Fruit fly (Drosophila melanogaster): Measurements from ENCODE around the gene CG9316.

CG9316 gene

dm6 chr2L:20726451-20726850 is at the start of gene CG9316:
Gene CG9316 (minus strand): TSS chr2L:20726551.
- TF ChIP-seq ttk (optimal IDR thresholded peaks at IDR 0.05) (no peak), Myc (optimal IDR thresholded peaks at IDR 0.05) (no peak), psq (optimal IDR thresholded peaks at IDR 0.05) (no peak), h (optimal IDR thresholded peaks at IDR 0.05) (no peak), insv (optimal IDR thresholded peaks at IDR 0.05) (no peak)

DNA sequence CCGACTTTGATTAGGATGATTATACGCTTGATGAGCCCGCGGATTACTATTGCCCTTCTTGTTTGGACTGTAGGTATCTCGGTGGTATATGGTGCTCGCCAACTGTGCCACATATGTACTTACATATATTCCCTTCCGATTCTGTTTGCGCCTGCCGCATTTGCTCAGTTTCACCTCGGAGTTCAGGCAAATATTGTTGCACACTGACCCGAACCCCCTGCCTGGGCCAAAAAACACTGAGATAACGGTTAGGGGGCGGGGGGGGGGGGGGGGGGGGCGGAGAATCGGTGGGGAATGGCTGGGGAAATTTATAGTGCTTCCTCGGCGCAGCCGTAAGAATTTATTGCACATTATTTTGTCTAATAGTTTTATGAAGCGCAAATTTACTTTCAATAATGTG is 49.6 kb upstream of the CG9316 start:
- TF ChIP-seq insv (optimal IDR thresholded peaks at IDR 0.05), result no peak
- TF ChIP-seq h (optimal IDR thresholded peaks at IDR 0.05), result no peak
- no peak for TF ChIP-seq Sin3A (optimal IDR thresholded peaks at IDR 0.05)
- no peak for TF ChIP-seq psq (optimal IDR thresholded peaks at IDR 0.05)
- no peak for TF ChIP-seq Myc (optimal IDR thresholded peaks at IDR 0.05)
- no peak for TF ChIP-seq ttk (optimal IDR thresholded peaks at IDR 0.05)

- TF ChIP-seq h (optimal IDR thresholded peaks at IDR 0.05) (no peak), Myc (optimal IDR thresholded peaks at IDR 0.05) (no peak), Sin3A (optimal IDR thresholded peaks at IDR 0.05) (no peak), ttk (optimal IDR thresholded peaks at IDR 0.05) (no peak), insv (optimal IDR thresholded peaks at IDR 0.05) (no peak), psq (optimal IDR thresholded peaks at IDR 0.05) (no peak)
Measured at dm6 chr2L:20774464-20774863, 48.1 kb upstream of the CG9316 start.

DNA sequence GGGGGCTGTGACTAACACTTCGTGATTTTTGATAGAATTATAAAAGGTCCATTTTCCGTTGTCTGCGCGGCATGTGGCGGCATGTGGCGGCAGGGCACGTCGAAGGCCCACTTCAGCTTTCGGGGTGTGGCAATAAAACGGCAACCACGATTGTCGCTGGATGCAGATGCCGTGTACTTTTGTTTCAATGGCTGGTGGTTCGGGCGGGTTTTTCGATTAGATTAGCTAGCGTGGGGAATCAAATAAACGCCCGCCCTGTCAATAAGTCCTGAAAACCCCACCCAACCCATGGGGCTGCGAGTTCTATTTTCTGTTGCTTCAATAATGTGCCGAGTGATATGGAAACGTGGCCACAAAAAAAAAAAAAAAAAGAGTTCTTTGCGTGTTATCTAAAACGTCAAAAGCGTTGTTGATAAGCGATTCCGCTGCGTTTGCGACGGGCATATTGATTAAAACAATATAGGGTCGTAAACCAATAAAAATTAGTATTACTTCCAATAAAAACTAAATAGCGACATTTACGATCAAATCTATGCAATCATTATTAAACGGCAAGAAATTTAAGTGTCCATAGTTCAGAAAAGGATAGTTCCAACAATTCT is 47.2 kb upstream of the CG9316 start:
- TF ChIP-seq h (optimal IDR thresholded peaks at IDR 0.05), result no peak
- no peak for TF ChIP-seq insv (optimal IDR thresholded peaks at IDR 0.05)
- TF ChIP-seq psq (optimal IDR thresholded peaks at IDR 0.05), result no peak
- no peak for TF ChIP-seq Myc (optimal IDR thresholded peaks at IDR 0.05)
- no peak for TF ChIP-seq ttk (optimal IDR thresholded peaks at IDR 0.05)
- no peak for TF ChIP-seq Sin3A (optimal IDR thresholded peaks at IDR 0.05)

- TF ChIP-seq ttk (optimal IDR thresholded peaks at IDR 0.05), result no peak
- TF ChIP-seq insv (optimal IDR thresholded peaks at IDR 0.05), result no peak
- TF ChIP-seq Sin3A (optimal IDR thresholded peaks at IDR 0.05), result no peak
- TF ChIP-seq psq (optimal IDR thresholded peaks at IDR 0.05), result no peak
- no peak for TF ChIP-seq h (optimal IDR thresholded peaks at IDR 0.05)
- TF ChIP-seq Myc (optimal IDR thresholded peaks at IDR 0.05), result no peak
Measured at dm6 chr2L:20770242-20770769, 44.0 kb upstream of the CG9316 start, which contains the start of gene cad. Gene cad (plus strand): TSS chr2L:20770731.

- TF ChIP-seq Sin3A (optimal IDR thresholded peaks at IDR 0.05) (no peak), Myc (optimal IDR thresholded peaks at IDR 0.05) (no peak), ttk (optimal IDR thresholded peaks at IDR 0.05) (no peak)
Measured at dm6 chr2L:20768568-20769071, 42.3 kb upstream of the CG9316 start.

dm6 chr2L:20764663-20765062 is 38.3 kb upstream of the CG9316 start:
- TF ChIP-seq h (optimal IDR thresholded peaks at IDR 0.05) (no peak), Myc (optimal IDR thresholded peaks at IDR 0.05) (no peak), Sin3A (optimal IDR thresholded peaks at IDR 0.05) (no peak), psq (optimal IDR thresholded peaks at IDR 0.05) (no peak), ttk (optimal IDR thresholded peaks at IDR 0.05) (no peak), insv (optimal IDR thresholded peaks at IDR 0.05) (no peak)

dm6 chr2L:20761951-20762538 is 35.7 kb upstream of the CG9316 start:
- TF ChIP-seq psq (optimal IDR thresholded peaks at IDR 0.05) (no peak), h (optimal IDR thresholded peaks at IDR 0.05) (no peak), insv (optimal IDR thresholded peaks at IDR 0.05) (no peak), Myc (optimal IDR thresholded peaks at IDR 0.05) (no peak), ttk (optimal IDR thresholded peaks at IDR 0.05) (no peak), Sin3A (optimal IDR thresholded peaks at IDR 0.05) (no peak)

- no peak for TF ChIP-seq h (optimal IDR thresholded peaks at IDR 0.05)
- TF ChIP-seq psq (optimal IDR thresholded peaks at IDR 0.05), result no peak
- TF ChIP-seq insv (optimal IDR thresholded peaks at IDR 0.05), result no peak
- TF ChIP-seq Sin3A (optimal IDR thresholded peaks at IDR 0.05), result no peak
- TF ChIP-seq ttk (optimal IDR thresholded peaks at IDR 0.05), result no peak
- no peak for TF ChIP-seq Myc (optimal IDR thresholded peaks at IDR 0.05)
Measured at dm6 chr2L:20760956-20761355, 34.6 kb upstream of the CG9316 start.

DNA sequence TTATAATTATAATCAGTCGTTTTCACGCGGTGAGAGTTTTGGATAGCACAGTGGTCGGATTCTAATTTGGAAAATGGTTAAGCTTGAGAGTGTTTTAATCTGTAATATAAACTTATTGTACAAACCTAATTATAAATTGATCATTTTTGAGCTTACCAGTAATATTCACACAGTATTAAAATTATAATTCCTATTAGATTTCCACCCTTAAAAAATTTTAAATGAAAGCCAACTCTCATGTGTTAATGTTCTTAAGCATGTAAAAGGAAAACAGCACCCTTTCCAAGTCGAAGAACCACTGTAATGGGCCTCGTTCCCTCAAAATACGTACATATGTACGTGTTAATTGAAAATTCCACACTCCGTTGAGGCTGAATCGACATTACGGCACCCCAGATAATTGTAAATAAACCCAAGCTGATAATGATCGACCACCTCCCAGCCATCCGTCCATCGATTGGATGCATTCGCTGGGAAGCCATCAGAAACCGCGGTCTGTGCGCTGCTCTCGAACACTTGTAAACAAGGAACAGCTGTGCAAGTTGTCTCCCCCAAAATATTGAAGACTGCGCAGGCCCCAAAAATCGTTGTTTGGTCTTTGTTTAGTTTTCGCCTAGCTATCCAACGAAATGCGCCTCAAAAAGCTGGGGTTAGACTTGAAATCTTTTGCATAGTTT is 33.6 kb upstream of the CG9316 start:
- TF ChIP-seq h (optimal IDR thresholded peaks at IDR 0.05) (no peak), psq (optimal IDR thresholded peaks at IDR 0.05) (no peak), Sin3A (optimal IDR thresholded peaks at IDR 0.05) (no peak), ttk (optimal IDR thresholded peaks at IDR 0.05) (no peak), insv (optimal IDR thresholded peaks at IDR 0.05) (no peak), Myc (optimal IDR thresholded peaks at IDR 0.05) (no peak)

dm6 chr2L:20758847-20759465 is 32.6 kb upstream of the CG9316 start:
- no peak for TF ChIP-seq Sin3A (optimal IDR thresholded peaks at IDR 0.05)
- no peak for TF ChIP-seq Myc (optimal IDR thresholded peaks at IDR 0.05)
- TF ChIP-seq psq (optimal IDR thresholded peaks at IDR 0.05), result no peak
- no peak for TF ChIP-seq ttk (optimal IDR thresholded peaks at IDR 0.05)

Measured in Kc167 (cell line).